Worm (Caenorhabditis elegans): ENCODE measurements around the gene pgp-3.

DNA sequence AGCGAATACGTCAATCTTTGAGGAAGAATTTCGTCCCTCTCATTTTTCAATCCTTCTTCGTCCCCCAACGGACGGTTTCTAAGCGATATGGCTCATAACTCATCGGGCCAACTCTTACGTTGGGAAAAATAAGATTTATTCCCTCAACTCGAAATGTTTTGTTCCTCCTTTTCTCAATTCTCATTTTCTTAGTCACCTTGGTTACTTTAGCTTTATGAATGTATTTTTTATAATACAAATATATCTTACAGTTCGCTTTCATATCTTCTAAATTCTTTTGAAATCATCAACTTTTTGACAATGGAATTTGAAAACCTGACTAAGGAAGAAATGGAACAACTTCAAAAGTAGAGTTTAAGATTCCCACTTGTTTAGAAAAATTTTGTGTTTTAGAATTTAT is 22.5 kb upstream of the pgp-3 start, which contains the start of gene npr-9:
- no peak for TF ChIP-seq him-1 (tag; optimal IDR thresholded peaks at IDR 0.05)
- no peak for TF ChIP-seq dao-5 (tag; optimal IDR thresholded peaks at IDR 0.05)
- TF ChIP-seq W03F9.2 (tag; optimal IDR thresholded peaks at IDR 0.05), result no peak
